Fruit fly (Drosophila melanogaster): ENCODE data around the gene CG18178.

Gene CG18178

dm6 chr3L:9723108-9723507, 4.2 kb upstream of the CG18178 start, which contains the start of the genes nbs and defl (continued):
- TF ChIP-seq Oli (tag; optimal IDR thresholded peaks at IDR 0.05) (peak; percentile 44), Antp (GFP tag; optimal IDR thresholded peaks at IDR 0.05) (peak; percentile 48), PHDP (tag; optimal IDR thresholded peaks at IDR 0.05) (peak; percentile 56), Camta (GFP tag; optimal IDR thresholded peaks at IDR 0.05) (peak; percentile 86), gfzf (GFP tag; optimal IDR thresholded peaks at IDR 0.05) (peak; percentile 63), CG1602 (GFP tag; optimal IDR thresholded peaks at IDR 0.05) (peak; percentile 70), grau (tag; optimal IDR thresholded peaks at IDR 0.05) (peak; percentile 76), NK7.1 (GFP tag; optimal IDR thresholded peaks at IDR 0.05) (no peak), ems (GFP tag; optimal IDR thresholded peaks at IDR 0.05) (peak; percentile 75), CG12104 (GFP tag; optimal IDR thresholded peaks at IDR 0.05) (peak; percentile 53), CG2875 (GFP tag; optimal IDR thresholded peaks at IDR 0.05) (no peak), CG4360 (GFP tag; IDR thresholded peaks at IDR 0.05) (no peak), odd (GFP tag; optimal IDR thresholded peaks at IDR 0.05) (no peak), zfh1 (GFP tag; IDR thresholded peaks at IDR 0.05) (peak; percentile 69; the same call in 2 of the 3 replicates), CG9727 (GFP tag; optimal IDR thresholded peaks at IDR 0.05) (peak; percentile 44), NFAT (GFP tag; IDR thresholded peaks at IDR 0.05) (peak; percentile 67; the same call in 1 of the 2 replicates), NfI (GFP tag; optimal IDR thresholded peaks at IDR 0.05) (peak; percentile 41), Sry-δ (GFP tag; optimal IDR thresholded peaks at IDR 0.05) (peak; percentile 50), gcm (GFP tag; optimal IDR thresholded peaks at IDR 0.05) (no peak), CG18599 (GFP tag; optimal IDR thresholded peaks at IDR 0.05) (no peak), Bteb2 (GFP tag; optimal IDR thresholded peaks at IDR 0.05) (peak; percentile 54), twi (tag; optimal IDR thresholded peaks at IDR 0.05) (peak; percentile 48), CG17802 (tag; optimal IDR thresholded peaks at IDR 0.05) (no peak), CG32767 (GFP tag; IDR thresholded peaks at IDR 0.05) (peak; percentile 53; the same call in 1 of the 2 replicates), CG4617 (GFP tag; optimal IDR thresholded peaks at IDR 0.05; ENCODE audit: borderline replicate concordance) (peak; percentile 75), gce (GFP tag; IDR thresholded peaks at IDR 0.05) (no peak), dan (GFP tag; IDR thresholded peaks at IDR 0.05) (no peak), CG10147 (GFP tag; optimal IDR thresholded peaks at IDR 0.05) (peak; percentile 53), B-H1 (GFP tag; IDR thresholded peaks at IDR 0.05) (peak; percentile 75; the same call in 2 of the 3 replicates), CG9876 (GFP tag; optimal IDR thresholded peaks at IDR 0.05) (peak; percentile 55), Doc2 (GFP tag; IDR thresholded peaks at IDR 0.05) (no peak), Sry-β (GFP tag; optimal IDR thresholded peaks at IDR 0.05) (peak; percentile 29), Gsc (GFP tag; IDR thresholded peaks at IDR 0.05) (no peak), CG8924 (tag; optimal IDR thresholded peaks at IDR 0.05) (peak; percentile 59), CG13296 (GFP tag; optimal IDR thresholded peaks at IDR 0.05) (peak; percentile 49), corto (GFP tag; optimal IDR thresholded peaks at IDR 0.05) (no peak), CG13775 (GFP tag; optimal IDR thresholded peaks at IDR 0.05) (peak; percentile 39), CG6765 (GFP tag; optimal IDR thresholded peaks at IDR 0.05) (no peak), Mrtf (GFP tag; IDR thresholded peaks at IDR 0.05) (0 out of 3 replicates have a peak, but pooled peaks have one; percentile 49), nmo (GFP tag; optimal IDR thresholded peaks at IDR 0.05) (peak; percentile 79), BEAF-32 (GFP tag; optimal IDR thresholded peaks at IDR 0.05) (peak; percentile 71), CG12236 (GFP tag; optimal IDR thresholded peaks at IDR 0.05) (no peak), sug (tag; optimal IDR thresholded peaks at IDR 0.05) (peak; percentile 74), emc (GFP tag; optimal IDR thresholded peaks at IDR 0.05) (peak; percentile 56), HLHmδ (GFP tag; optimal IDR thresholded peaks at IDR 0.05) (no peak), Dref (GFP tag; IDR thresholded peaks at IDR 0.05) (peak; percentile 8; the same call in 1 of the 2 replicates), hkb (optimal IDR thresholded peaks at IDR 0.05) (no peak), hkb (GFP tag; IDR thresholded peaks at IDR 0.05) (peak; percentile 20; the same call in 1 of the 2 replicates), H2.0 (GFP tag; IDR thresholded peaks at IDR 0.05) (peak; percentile 51; the same call in 1 of the 2 replicates), CG2129 (GFP tag; IDR thresholded peaks at IDR 0.05; ENCODE audit: partially characterized antibody) (no peak), CoRest (tag; optimal IDR thresholded peaks at IDR 0.05) (peak; percentile 82)

Data from whole organism, embryonic.